Fruit fly (Drosophila melanogaster) whole organism, pupa: Measurements from ENCODE around the gene UK114.

Experiments
- CG13204 ChIP-seq: fragments of 200-800 bp; sonication (Bioruptor generic); optimal IDR thresholded peaks from 2 replicates; lab custom pipeline; 2018; ENCODE audit warnings: missing biosample characterization, mild to moderate bottlenecking, missing genetic modification characterization, moderate library complexity
- D1 ChIP-seq: fragments of 200-800 bp; sonication (Bioruptor generic); optimal IDR thresholded peaks from 2 replicates; lab custom pipeline; 2018; ENCODE audit warnings: missing biosample characterization, mild to moderate bottlenecking, missing genetic modification characterization, moderate library complexity

UK114 gene

dm6 chr2L:15243413-15243812 lies 31.5 kb downstream of the UK114 start:
- TF ChIP-seq CG13204 (GFP tag; lab: Kevin White, UChicago) (peak; percentile 10), D1 (no peak)
